Worm (Caenorhabditis elegans) whole organism, L3 larva: ENCODE measurements around the gene pqn-92.
A peak's percentile ranks its signal among the peaks of the same experiment; 100 is the strongest.

Source experiments
- R02D3.7 ChIP-seq: fragments of 150-350 bp; optimal IDR thresholded peaks from 2 replicates; lab custom pipeline; 2014; ENCODE audit warnings: missing biosample characterization, missing genetic modification characterization
- ceh-16 ChIP-seq: sonication (generic microtip); optimal IDR thresholded peaks from 2 replicates; lab custom pipeline; 2017; ENCODE audit warnings: missing biosample characterization, missing genetic modification characterization
- ceh-28 ChIP-seq: fragments of 150-350 bp; optimal IDR thresholded peaks from 2 replicates; lab custom pipeline; 2014; ENCODE audit warnings: missing biosample characterization, missing genetic modification reagents, missing genetic modification characterization
- ceh-9 ChIP-seq: sonication (generic microtip); optimal IDR thresholded peaks from 2 replicates; lab custom pipeline; 2018; ENCODE audit warnings: missing biosample characterization, missing genetic modification characterization
- daf-12 ChIP-seq: fragments of 150-350 bp; optimal IDR thresholded peaks from 2 replicates; lab custom pipeline; 2014; ENCODE audit warnings: missing biosample characterization, missing genetic modification reagents, missing genetic modification characterization
- egl-27 ChIP-seq: sonication (generic microtip); optimal IDR thresholded peaks from 4 replicates; lab custom pipeline; 2017; ENCODE audit warnings: missing biosample characterization, missing genetic modification reagents, missing genetic modification characterization
- elt-1 ChIP-seq: fragments of 150-350 bp; optimal IDR thresholded peaks from 2 replicates; lab custom pipeline; 2014; ENCODE audit warnings: missing biosample characterization, missing genetic modification characterization
- elt-2 ChIP-seq: sonication (generic microtip); optimal IDR thresholded peaks from 2 replicates; lab custom pipeline; 2016; ENCODE audit warnings: missing genetic modification reagents, mild to moderate bottlenecking, missing genetic modification characterization, missing compliant biosample characterization
- elt-3 ChIP-seq, 3 experiments: fragments of 150-350 bp in 1 of 3; sonication (generic microtip) in 2 of 3; optimal IDR thresholded peaks; 2 replicates in 2 of 3; 4 replicates in 1 of 3; lab custom pipeline; 2014 to 2017; ENCODE audit warnings: missing biosample characterization in 3 of 3, missing genetic modification characterization in 3 of 3
- eor-1 ChIP-seq, 2 experiments: fragments of 150-350 bp; optimal IDR thresholded peaks; 2 replicates each; lab custom pipeline; 2014 to 2018; ENCODE audit warnings: missing biosample characterization in 2 of 2, missing genetic modification characterization in 2 of 2
- fkh-10 ChIP-seq: sonication (generic microtip); optimal IDR thresholded peaks from 2 replicates; lab custom pipeline; 2017; ENCODE audit warnings: missing biosample characterization, missing genetic modification reagents, missing genetic modification characterization
- fos-1 ChIP-seq: fragments of 150-350 bp; optimal IDR thresholded peaks from 2 replicates; lab custom pipeline; 2014; ENCODE audit warnings: missing biosample characterization, missing genetic modification characterization
- hmg-11 ChIP-seq: sonication (generic microtip); optimal IDR thresholded peaks from 2 replicates; lab custom pipeline; 2016; ENCODE audit warnings: missing genetic modification characterization, missing compliant biosample characterization
- jun-1 ChIP-seq: fragments of 150-350 bp; optimal IDR thresholded peaks from 2 replicates; lab custom pipeline; 2014; ENCODE audit warnings: missing biosample characterization, missing genetic modification reagents, missing genetic modification characterization
- lin-15B ChIP-seq: fragments of 150-350 bp; optimal IDR thresholded peaks from 2 replicates; lab custom pipeline; 2014; ENCODE audit warnings: missing biosample characterization, missing genetic modification characterization
- lin-39 ChIP-seq: fragments of 150-350 bp; optimal IDR thresholded peaks from 2 replicates; lab custom pipeline; 2018; ENCODE audit warnings: missing biosample characterization, missing genetic modification reagents, missing genetic modification characterization
- lsy-12 ChIP-seq: sonication (generic microtip); optimal IDR thresholded peaks from 2 replicates; lab custom pipeline; 2016; ENCODE audit warnings: mild to moderate bottlenecking, missing genetic modification characterization, missing compliant biosample characterization
- mdl-1 ChIP-seq: fragments of 150-350 bp; optimal IDR thresholded peaks from 2 replicates; lab custom pipeline; 2014; ENCODE audit warnings: missing biosample characterization, missing genetic modification characterization
- mml-1 ChIP-seq: fragments of 150-350 bp; sonication (generic microtip); optimal IDR thresholded peaks from 3 replicates; lab custom pipeline; 2014; ENCODE audit warnings: missing biosample characterization, missing genetic modification characterization
- nhr-11 ChIP-seq: fragments of 150-350 bp; optimal IDR thresholded peaks from 2 replicates; lab custom pipeline; 2014; ENCODE audit warnings: missing biosample characterization, missing genetic modification characterization
- nhr-12 ChIP-seq: fragments of 150-350 bp; optimal IDR thresholded peaks from 2 replicates; lab custom pipeline; 2014; ENCODE audit warnings: missing biosample characterization, missing genetic modification characterization
- nhr-23 ChIP-seq: fragments of 150-350 bp; optimal IDR thresholded peaks from 2 replicates; lab custom pipeline; 2014; ENCODE audit warnings: missing biosample characterization, missing genetic modification reagents, missing genetic modification characterization
- nhr-237 ChIP-seq: fragments of 150-350 bp; optimal IDR thresholded peaks from 2 replicates; lab custom pipeline; 2014; ENCODE audit warnings: missing biosample characterization, missing genetic modification characterization
- nhr-25 ChIP-seq: sonication (generic microtip); optimal IDR thresholded peaks from 2 replicates; lab custom pipeline; 2017; ENCODE audit warnings: missing biosample characterization, missing genetic modification characterization
- nhr-28 ChIP-seq: fragments of 150-350 bp; optimal IDR thresholded peaks from 2 replicates; lab custom pipeline; 2014; ENCODE audit warnings: missing biosample characterization, missing genetic modification characterization
- nhr-43 ChIP-seq: sonication (generic microtip); optimal IDR thresholded peaks from 2 replicates; lab custom pipeline; 2016; ENCODE audit warnings: mild to moderate bottlenecking, missing genetic modification characterization, missing compliant biosample characterization; ENCODE audit not compliant: poor library complexity, severe bottlenecking
- nhr-67 ChIP-seq: fragments of 150-350 bp; optimal IDR thresholded peaks from 2 replicates; lab custom pipeline; 2014; ENCODE audit warnings: missing biosample characterization, missing genetic modification characterization
- nhr-77 ChIP-seq: fragments of 150-350 bp; optimal IDR thresholded peaks from 2 replicates; lab custom pipeline; 2014; ENCODE audit warnings: missing biosample characterization, missing genetic modification characterization
- pha-4 ChIP-seq: fragments of 150-350 bp; optimal IDR thresholded peaks from 2 replicates; lab custom pipeline; 2014; ENCODE audit warnings: missing biosample characterization, missing genetic modification reagents, missing genetic modification characterization
- sea-2 ChIP-seq: fragments of 150-350 bp; sonication (generic microtip); optimal IDR thresholded peaks from 4 replicates; lab custom pipeline; 2014; ENCODE audit warnings: missing biosample characterization, missing genetic modification reagents, missing genetic modification characterization
- snpc-4 ChIP-seq: fragments of 150-350 bp; optimal IDR thresholded peaks from 2 replicates; lab custom pipeline; 2014; ENCODE audit warnings: missing biosample characterization, missing genetic modification characterization
- tbx-2 ChIP-seq: sonication (generic microtip); optimal IDR thresholded peaks from 2 replicates; lab custom pipeline; 2016; ENCODE audit warnings: mild to moderate bottlenecking, missing genetic modification characterization, missing compliant biosample characterization
- unc-39 ChIP-seq: sonication (generic microtip); optimal IDR thresholded peaks from 4 replicates; lab custom pipeline; 2017; ENCODE audit warnings: missing biosample characterization, missing genetic modification characterization
- unc-62 ChIP-seq: fragments of 150-350 bp; sonication (generic microtip); optimal IDR thresholded peaks from 4 replicates; lab custom pipeline; 2014; ENCODE audit warnings: missing biosample characterization, missing genetic modification reagents, missing genetic modification characterization
- zag-1 ChIP-seq: fragments of 150-350 bp; optimal IDR thresholded peaks from 2 replicates; lab custom pipeline; 2014; ENCODE audit warnings: missing biosample characterization, missing genetic modification characterization
- ztf-11 ChIP-seq: fragments of 150-350 bp; optimal IDR thresholded peaks from 2 replicates; lab custom pipeline; 2014; ENCODE audit warnings: missing biosample characterization, missing genetic modification characterization

pqn-92 gene

ce11 chrIII:12278766-12279165, 28.8 kb upstream of the pqn-92 start:
- peak; percentile 80 for TF ChIP-seq R02D3.7 (tag; lab: Kevin White, UChicago)
- no peak for TF ChIP-seq ztf-11 (tag; lab: Kevin White, UChicago)

- TF ChIP-seq unc-39 (tag; lab: Kevin White, UChicago) = no peak
- no peak for TF ChIP-seq nhr-28 (tag; lab: Kevin White, UChicago)
- no peak for TF ChIP-seq lsy-12 (tag; lab: Kevin White, UChicago)
- no peak for TF ChIP-seq ceh-9 (tag; lab: Kevin White, UChicago)
- TF ChIP-seq ceh-28 (tag; lab: Kevin White, UChicago) = no peak
- no peak for TF ChIP-seq elt-3 (tag; optimal IDR thresholded peaks at IDR 0.05; lab: Kevin White, UChicago)
- no peak for TF ChIP-seq daf-12
- TF ChIP-seq nhr-237 = no peak
- TF ChIP-seq lin-15B (tag; lab: Kevin White, UChicago) = no peak
- TF ChIP-seq unc-62 (GFP tag; lab: Kevin White, UChicago) = no peak
- TF ChIP-seq lin-39 (tag; lab: Kevin White, UChicago) = no peak
- no peak for TF ChIP-seq mdl-1 (tag; lab: Kevin White, UChicago)
- TF ChIP-seq nhr-67 (tag; lab: Kevin White, UChicago) = no peak
- no peak for TF ChIP-seq nhr-23 (tag; lab: Kevin White, UChicago)
- no peak for TF ChIP-seq pha-4 (tag; lab: Kevin White, UChicago)
- TF ChIP-seq nhr-12 (tag; lab: Kevin White, UChicago) = no peak
- no peak for TF ChIP-seq ztf-11 (tag; lab: Kevin White, UChicago)
- no peak for TF ChIP-seq eor-1 (tag; optimal IDR thresholded peaks at IDR 0.05; lab: Kevin White, UChicago)
- no peak for TF ChIP-seq R02D3.7 (tag; lab: Kevin White, UChicago)
- TF ChIP-seq nhr-77 (tag; lab: Kevin White, UChicago) = no peak
Observed at ce11 chrIII:12284157-12284556, 23.4 kb upstream of the pqn-92 start.

ce11 chrIII:12292465-12292864, 15.1 kb upstream of the pqn-92 start:
- TF ChIP-seq ceh-9 (tag; lab: Kevin White, UChicago) = no peak
- TF ChIP-seq pha-4 (tag; lab: Kevin White, UChicago) = no peak
- TF ChIP-seq mml-1 (tag; lab: Kevin White, UChicago) = no peak
- no peak for TF ChIP-seq unc-62 (GFP tag; lab: Kevin White, UChicago)
- TF ChIP-seq eor-1 (tag; optimal IDR thresholded peaks at IDR 0.05; lab: Kevin White, UChicago) = no peak
- TF ChIP-seq elt-1 (tag; lab: Kevin White, UChicago) = no peak

ce11 chrIII:12297303-12297702, 10.3 kb upstream of the pqn-92 start:
- TF ChIP-seq ceh-16 (tag; lab: Kevin White, UChicago) = no peak
- TF ChIP-seq nhr-25 = no peak

- no peak for TF ChIP-seq zag-1 (tag; lab: Kevin White, UChicago)
- no peak for TF ChIP-seq nhr-67 (tag; lab: Kevin White, UChicago)
- TF ChIP-seq lin-39 (tag; lab: Kevin White, UChicago) = no peak
- no peak for TF ChIP-seq lsy-12 (tag; lab: Kevin White, UChicago)
- TF ChIP-seq hmg-11 = no peak
- no peak for TF ChIP-seq nhr-11
- no peak for TF ChIP-seq nhr-25
- TF ChIP-seq tbx-2 = no peak
- TF ChIP-seq, all 47 proteins: peak for 0
Observed at ce11 chrIII:12299259-12299658, 8.3 kb upstream of the pqn-92 start.

- TF ChIP-seq mml-1 (tag; lab: Kevin White, UChicago) (no peak), fkh-10 (no peak), sea-2 (GFP tag; lab: Kevin White, UChicago) (no peak), jun-1 (no peak), nhr-67 (tag; lab: Kevin White, UChicago) (no peak), egl-27 (tag; lab: Kevin White, UChicago) (no peak), nhr-237 (no peak), ztf-11 (tag; lab: Kevin White, UChicago) (no peak), elt-1 (tag; lab: Kevin White, UChicago) (no peak), nhr-43 (no peak), nhr-12 (tag; lab: Kevin White, UChicago) (no peak), nhr-28 (tag; lab: Kevin White, UChicago) (no peak), snpc-4 (tag; lab: Kevin White, UChicago) (no peak), elt-3 (tag; optimal IDR thresholded peaks at IDR 0.05; lab: Kevin White, UChicago) (no peak), nhr-23 (tag; lab: Kevin White, UChicago) (no peak), fos-1 (no peak), lsy-12 (tag; lab: Kevin White, UChicago) (no peak), lin-15B (tag; lab: Kevin White, UChicago) (no peak), elt-2 (tag; lab: Kevin White, UChicago) (no peak), hmg-11 (no peak)
Observed at ce11 chrIII:12303084-12303483, 4.5 kb upstream of the pqn-92 start, which contains the start of gene mrp-8. TSS of gene mrp-8 (minus strand) at chrIII:12303184.
